Fruit fly (Drosophila melanogaster) whole organism: ENCODE results near the gene CG6749.

ENCODE experiments used
- CG8478 ChIP-seq: fragments of >200 bp; optimal IDR thresholded peaks from 2 replicates; lab custom pipeline; 2018; ENCODE audit warnings: inconsistent platforms
- Dll ChIP-seq: fragments of >200 bp; optimal IDR thresholded peaks from 2 replicates; lab custom pipeline; 2017
- EcR ChIP-seq, 2 experiments: fragments of >200 bp; optimal IDR thresholded peaks; 2 replicates each; lab custom pipeline; 2017; ENCODE audit warnings: missing biosample characterization in 2 of 2, missing genetic modification characterization in 2 of 2, missing genetic modification reagents in 2 of 2
- pan ChIP-seq: fragments of >200 bp; optimal IDR thresholded peaks from 2 replicates; lab custom pipeline; 2017
- psq ChIP-seq: fragments of >200 bp; optimal IDR thresholded peaks from 2 replicates; lab custom pipeline; 2017
- usp ChIP-seq: fragments of >200 bp; optimal IDR thresholded peaks from 2 replicates; lab custom pipeline; 2017; ENCODE audit warnings: missing biosample characterization, missing genetic modification characterization, mixed read lengths

Gene CG6749

dm6 chr3L:9697527-9697883, 36.1 kb downstream of the CG6749 start:
- TF ChIP-seq EcR (GFP tag; optimal IDR thresholded peaks at IDR 0.05; lab: Kevin White, UChicago) (no peak), pan (lab: Kevin White, UChicago) (no peak), usp (GFP tag; lab: Kevin White, UChicago) (no peak), CG8478 (no peak), Dll (lab: Kevin White, UChicago) (no peak), psq (lab: Kevin White, UChicago) (no peak)

- TF ChIP-seq Dll (lab: Kevin White, UChicago) (peak; percentile 45), pan (lab: Kevin White, UChicago) (no peak)
These were observed 36.7 kb downstream of the CG6749 start, which contains the start of gene Prps for dm6 chr3L:9696650-9697526. TSS of gene Prps (minus strand) at chr3L:9696700.

- TF ChIP-seq usp (GFP tag; lab: Kevin White, UChicago) (no peak), CG8478 (no peak), pan (lab: Kevin White, UChicago) (no peak), psq (lab: Kevin White, UChicago) (no peak), Dll (lab: Kevin White, UChicago) (no peak), EcR (GFP tag; optimal IDR thresholded peaks at IDR 0.05; lab: Kevin White, UChicago) (no peak)
These were observed 38.0 kb downstream of the CG6749 start for dm6 chr3L:9695647-9696046.

dm6 chr3L:9695242-9695641, 38.4 kb downstream of the CG6749 start:
- peak; percentile 57 for TF ChIP-seq Dll (lab: Kevin White, UChicago)
- no peak for TF ChIP-seq usp (GFP tag; lab: Kevin White, UChicago)

- TF ChIP-seq pan (lab: Kevin White, UChicago) = no peak
- no peak for TF ChIP-seq Dll (lab: Kevin White, UChicago)
- TF ChIP-seq EcR (GFP tag; optimal IDR thresholded peaks at IDR 0.05; lab: Kevin White, UChicago) = no peak
- TF ChIP-seq usp (GFP tag; lab: Kevin White, UChicago) = no peak
- TF ChIP-seq psq (lab: Kevin White, UChicago) = no peak
These were observed 38.8 kb downstream of the CG6749 start for dm6 chr3L:9694867-9695236.

- TF ChIP-seq CG8478 = no peak
- TF ChIP-seq pan (lab: Kevin White, UChicago) = no peak
- TF ChIP-seq Dll (lab: Kevin White, UChicago) = peak; percentile 60
- no peak for TF ChIP-seq EcR (GFP tag; optimal IDR thresholded peaks at IDR 0.05; lab: Kevin White, UChicago)
These were observed 39.3 kb downstream of the CG6749 start for dm6 chr3L:9694169-9694866.

dm6 chr3L:9693552-9694133, 40.0 kb downstream of the CG6749 start:
- TF ChIP-seq CG8478 (no peak), usp (GFP tag; lab: Kevin White, UChicago) (no peak), psq (lab: Kevin White, UChicago) (no peak), EcR (GFP tag; optimal IDR thresholded peaks at IDR 0.05; lab: Kevin White, UChicago) (no peak), Dll (lab: Kevin White, UChicago) (no peak), pan (lab: Kevin White, UChicago) (no peak)

dm6 chr3L:9692892-9693551, 40.6 kb downstream of the CG6749 start:
- peak; percentile 92 for TF ChIP-seq pan (lab: Kevin White, UChicago)
- TF ChIP-seq usp (GFP tag; lab: Kevin White, UChicago) = no peak
- no peak for TF ChIP-seq psq (lab: Kevin White, UChicago)
- TF ChIP-seq CG8478 = no peak
- peak; percentile 47 for TF ChIP-seq Dll (lab: Kevin White, UChicago)
- TF ChIP-seq EcR (GFP tag; optimal IDR thresholded peaks at IDR 0.05; lab: Kevin White, UChicago) = no peak

- TF ChIP-seq CG8478 (no peak), Dll (lab: Kevin White, UChicago) (no peak)
These were observed 41.2 kb downstream of the CG6749 start for dm6 chr3L:9692234-9692891.

dm6 chr3L:9691476-9691826, 42.2 kb downstream of the CG6749 start:
- TF ChIP-seq EcR (GFP tag; optimal IDR thresholded peaks at IDR 0.05; lab: Kevin White, UChicago) = no peak
- no peak for TF ChIP-seq usp (GFP tag; lab: Kevin White, UChicago)
- TF ChIP-seq psq (lab: Kevin White, UChicago) = no peak
- TF ChIP-seq CG8478 = no peak
- no peak for TF ChIP-seq pan (lab: Kevin White, UChicago)
- TF ChIP-seq Dll (lab: Kevin White, UChicago) = no peak

dm6 chr3L:9690798-9691475, 42.7 kb downstream of the CG6749 start:
- TF ChIP-seq pan (lab: Kevin White, UChicago) = no peak
- TF ChIP-seq usp (GFP tag; lab: Kevin White, UChicago) = no peak
- TF ChIP-seq CG8478 = no peak
- TF ChIP-seq psq (lab: Kevin White, UChicago) = no peak
- TF ChIP-seq EcR (GFP tag; optimal IDR thresholded peaks at IDR 0.05; lab: Kevin White, UChicago) = no peak
- no peak for TF ChIP-seq Dll (lab: Kevin White, UChicago)
